Worm (Caenorhabditis elegans): Measurements from ENCODE around the gene Y38H6A.5.

DNA sequence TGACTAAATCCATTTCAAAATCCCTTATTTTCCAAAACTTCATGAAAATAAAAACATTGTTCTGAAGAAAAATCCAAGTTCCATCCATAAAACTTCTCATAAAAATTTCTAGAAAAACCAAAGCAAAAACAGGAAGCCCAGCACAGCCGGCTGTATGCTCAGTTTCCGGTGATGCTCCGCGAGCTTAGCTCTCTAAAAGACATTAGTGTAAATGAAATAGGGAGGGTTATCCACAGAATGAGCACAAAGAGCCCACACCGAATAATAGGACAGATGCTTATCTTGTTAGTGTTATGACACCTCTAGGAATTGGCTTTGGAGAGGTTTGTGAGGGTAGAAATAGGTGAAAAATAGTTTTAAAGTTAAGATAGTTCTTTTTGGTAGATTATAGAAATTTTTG, 2.9 kb upstream of the Y38H6A.5 start:
- TF ChIP-seq ama-1 (optimal IDR thresholded peaks at IDR 0.05): no peak
- TF ChIP-seq hmbx-1 (tag; optimal IDR thresholded peaks at IDR 0.05): no peak
- no peak for TF ChIP-seq F13C5.2 (tag; optimal IDR thresholded peaks at IDR 0.05)
- TF ChIP-seq hmg-4 (GFP tag; optimal IDR thresholded peaks at IDR 0.05): no peak
- no peak for TF ChIP-seq tbx-11 (GFP tag; IDR thresholded peaks at IDR 0.05)
- no peak for TF ChIP-seq tra-4 (tag; optimal IDR thresholded peaks at IDR 0.05)
- no peak for TF ChIP-seq hnd-1 (tag; optimal IDR thresholded peaks at IDR 0.05)
- TF ChIP-seq ets-7 (tag; optimal IDR thresholded peaks at IDR 0.05): no peak
- TF ChIP-seq flt-1 (GFP tag; IDR thresholded peaks at IDR 0.05): no peak
- no peak for TF ChIP-seq scrt-1 (GFP tag; IDR thresholded peaks at IDR 0.05)
- no peak for TF ChIP-seq tbx-37 (GFP tag; conservative IDR thresholded peaks at IDR 0.05)
- no peak for TF ChIP-seq aly-1 (tag; optimal IDR thresholded peaks at IDR 0.05)
- TF ChIP-seq ceh-13 (GFP tag; optimal IDR thresholded peaks at IDR 0.05): no peak
